Worm (Caenorhabditis elegans) whole organism, L3 larva: Measurements from ENCODE around the gene snrp-200.
A peak's percentile ranks its signal among the peaks of the same experiment; 100 is the strongest.

ENCODE experiments used
- R02D3.7 ChIP-seq: fragments of 150-350 bp; optimal IDR thresholded peaks from 2 replicates; lab custom pipeline; 2014; ENCODE audit warnings: missing biosample characterization, missing genetic modification characterization
- ZK546.5 ChIP-seq: sonication (generic microtip); optimal IDR thresholded peaks from 2 replicates; lab custom pipeline; 2017; ENCODE audit warnings: missing biosample characterization, missing genetic modification characterization
- ama-1 ChIP-seq: fragments of 150-350 bp; optimal IDR thresholded peaks from 2 replicates; lab custom pipeline; 2018
- ceh-82 ChIP-seq: fragments of 150-350 bp; optimal IDR thresholded peaks from 2 replicates; lab custom pipeline; 2014; ENCODE audit warnings: missing biosample characterization, missing genetic modification characterization
- ceh-9 ChIP-seq: sonication (generic microtip); optimal IDR thresholded peaks from 2 replicates; lab custom pipeline; 2018; ENCODE audit warnings: missing biosample characterization, missing genetic modification characterization
- daf-12 ChIP-seq: fragments of 150-350 bp; optimal IDR thresholded peaks from 2 replicates; lab custom pipeline; 2014; ENCODE audit warnings: missing biosample characterization, missing genetic modification reagents, missing genetic modification characterization
- egl-27 ChIP-seq: sonication (generic microtip); optimal IDR thresholded peaks from 4 replicates; lab custom pipeline; 2017; ENCODE audit warnings: missing biosample characterization, missing genetic modification reagents, missing genetic modification characterization
- egl-5 ChIP-seq: fragments of 150-350 bp; optimal IDR thresholded peaks from 2 replicates; lab custom pipeline; 2017; ENCODE audit warnings: missing biosample characterization, missing genetic modification reagents, missing genetic modification characterization, inconsistent platforms
- elt-1 ChIP-seq: fragments of 150-350 bp; optimal IDR thresholded peaks from 2 replicates; lab custom pipeline; 2014; ENCODE audit warnings: missing biosample characterization, missing genetic modification characterization
- elt-2 ChIP-seq: sonication (generic microtip); optimal IDR thresholded peaks from 2 replicates; lab custom pipeline; 2016; ENCODE audit warnings: missing genetic modification reagents, mild to moderate bottlenecking, missing genetic modification characterization, missing compliant biosample characterization
- fkh-2 ChIP-seq: fragments of 150-350 bp; optimal IDR thresholded peaks from 2 replicates; lab custom pipeline; 2014; ENCODE audit warnings: missing biosample characterization, missing genetic modification reagents, missing genetic modification characterization
- fos-1 ChIP-seq: fragments of 150-350 bp; optimal IDR thresholded peaks from 2 replicates; lab custom pipeline; 2014; ENCODE audit warnings: missing biosample characterization, missing genetic modification characterization
- jun-1 ChIP-seq: fragments of 150-350 bp; optimal IDR thresholded peaks from 2 replicates; lab custom pipeline; 2014; ENCODE audit warnings: missing biosample characterization, missing genetic modification reagents, missing genetic modification characterization
- lin-39 ChIP-seq: fragments of 150-350 bp; optimal IDR thresholded peaks from 2 replicates; lab custom pipeline; 2018; ENCODE audit warnings: missing biosample characterization, missing genetic modification reagents, missing genetic modification characterization
- mdl-1 ChIP-seq: fragments of 150-350 bp; optimal IDR thresholded peaks from 2 replicates; lab custom pipeline; 2014; ENCODE audit warnings: missing biosample characterization, missing genetic modification characterization
- nfya-1 ChIP-seq: sonication (generic microtip); optimal IDR thresholded peaks from 2 replicates; lab custom pipeline; 2017; ENCODE audit warnings: missing genetic modification characterization, mild to moderate bottlenecking, missing compliant biosample characterization, antibody characterized with exemption, moderate library complexity; ENCODE audit not compliant: insufficient read depth
- nhr-11 ChIP-seq: fragments of 150-350 bp; optimal IDR thresholded peaks from 2 replicates; lab custom pipeline; 2014; ENCODE audit warnings: missing biosample characterization, missing genetic modification characterization
- nhr-12 ChIP-seq: fragments of 150-350 bp; optimal IDR thresholded peaks from 2 replicates; lab custom pipeline; 2014; ENCODE audit warnings: missing biosample characterization, missing genetic modification characterization
- nhr-23 ChIP-seq: fragments of 150-350 bp; optimal IDR thresholded peaks from 2 replicates; lab custom pipeline; 2014; ENCODE audit warnings: missing biosample characterization, missing genetic modification reagents, missing genetic modification characterization
- nhr-237 ChIP-seq: fragments of 150-350 bp; optimal IDR thresholded peaks from 2 replicates; lab custom pipeline; 2014; ENCODE audit warnings: missing biosample characterization, missing genetic modification characterization
- nhr-25 ChIP-seq: sonication (generic microtip); optimal IDR thresholded peaks from 2 replicates; lab custom pipeline; 2017; ENCODE audit warnings: missing biosample characterization, missing genetic modification characterization
- nhr-28 ChIP-seq: fragments of 150-350 bp; optimal IDR thresholded peaks from 2 replicates; lab custom pipeline; 2014; ENCODE audit warnings: missing biosample characterization, missing genetic modification characterization
- nhr-43 ChIP-seq: sonication (generic microtip); optimal IDR thresholded peaks from 2 replicates; lab custom pipeline; 2016; ENCODE audit warnings: mild to moderate bottlenecking, missing genetic modification characterization, missing compliant biosample characterization; ENCODE audit not compliant: poor library complexity, severe bottlenecking
- nhr-76 ChIP-seq: fragments of 150-350 bp; sonication (generic microtip); optimal IDR thresholded peaks from 5 replicates; lab custom pipeline; 2014; ENCODE audit warnings: missing biosample characterization, missing genetic modification characterization
- nhr-77 ChIP-seq: fragments of 150-350 bp; optimal IDR thresholded peaks from 2 replicates; lab custom pipeline; 2014; ENCODE audit warnings: missing biosample characterization, missing genetic modification characterization
- pha-4 ChIP-seq: fragments of 150-350 bp; optimal IDR thresholded peaks from 2 replicates; lab custom pipeline; 2014; ENCODE audit warnings: missing biosample characterization, missing genetic modification reagents, missing genetic modification characterization
- sea-2 ChIP-seq: fragments of 150-350 bp; sonication (generic microtip); optimal IDR thresholded peaks from 4 replicates; lab custom pipeline; 2014; ENCODE audit warnings: missing biosample characterization, missing genetic modification reagents, missing genetic modification characterization
- skn-1 ChIP-seq: fragments of 150-350 bp; optimal IDR thresholded peaks from 2 replicates; lab custom pipeline; 2014; ENCODE audit warnings: missing biosample characterization, missing genetic modification characterization
- snpc-4 ChIP-seq: fragments of 150-350 bp; optimal IDR thresholded peaks from 2 replicates; lab custom pipeline; 2014; ENCODE audit warnings: missing biosample characterization, missing genetic modification characterization
- tbx-2 ChIP-seq: sonication (generic microtip); optimal IDR thresholded peaks from 2 replicates; lab custom pipeline; 2016; ENCODE audit warnings: mild to moderate bottlenecking, missing genetic modification characterization, missing compliant biosample characterization
- unc-62 ChIP-seq: fragments of 150-350 bp; sonication (generic microtip); optimal IDR thresholded peaks from 4 replicates; lab custom pipeline; 2014; ENCODE audit warnings: missing biosample characterization, missing genetic modification reagents, missing genetic modification characterization
- zag-1 ChIP-seq: fragments of 150-350 bp; optimal IDR thresholded peaks from 2 replicates; lab custom pipeline; 2014; ENCODE audit warnings: missing biosample characterization, missing genetic modification characterization
- ztf-11 ChIP-seq: fragments of 150-350 bp; optimal IDR thresholded peaks from 2 replicates; lab custom pipeline; 2014; ENCODE audit warnings: missing biosample characterization, missing genetic modification characterization

The snrp-200 gene

DNA sequence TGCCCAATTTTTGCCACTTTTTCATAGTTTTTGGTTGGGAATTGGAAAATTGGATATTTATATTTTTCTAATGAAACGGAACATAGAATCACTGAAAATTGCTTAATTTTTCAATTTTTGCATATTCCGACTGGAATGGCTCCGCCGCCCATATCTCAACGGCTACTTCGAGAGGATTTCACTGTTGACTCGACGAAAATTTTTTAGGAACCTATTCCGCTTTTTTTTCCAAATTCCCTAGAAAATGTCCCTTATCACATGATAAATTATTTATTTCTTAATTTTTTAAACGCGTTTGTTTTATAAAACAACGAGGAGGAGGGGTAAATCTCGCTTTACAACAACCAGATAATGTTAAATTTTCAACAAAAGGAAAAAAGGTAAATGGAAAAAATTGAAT, 10.0 kb downstream of the snrp-200 start:
- TF ChIP-seq jun-1 (tag; lab: Kevin White, UChicago) (no peak), nhr-76 (tag; lab: Kevin White, UChicago) (no peak), skn-1 (tag; lab: Kevin White, UChicago) (no peak), pha-4 (tag; lab: Kevin White, UChicago) (no peak), sea-2 (GFP tag; lab: Kevin White, UChicago) (no peak), nhr-43 (tag; lab: Kevin White, UChicago) (no peak)

DNA sequence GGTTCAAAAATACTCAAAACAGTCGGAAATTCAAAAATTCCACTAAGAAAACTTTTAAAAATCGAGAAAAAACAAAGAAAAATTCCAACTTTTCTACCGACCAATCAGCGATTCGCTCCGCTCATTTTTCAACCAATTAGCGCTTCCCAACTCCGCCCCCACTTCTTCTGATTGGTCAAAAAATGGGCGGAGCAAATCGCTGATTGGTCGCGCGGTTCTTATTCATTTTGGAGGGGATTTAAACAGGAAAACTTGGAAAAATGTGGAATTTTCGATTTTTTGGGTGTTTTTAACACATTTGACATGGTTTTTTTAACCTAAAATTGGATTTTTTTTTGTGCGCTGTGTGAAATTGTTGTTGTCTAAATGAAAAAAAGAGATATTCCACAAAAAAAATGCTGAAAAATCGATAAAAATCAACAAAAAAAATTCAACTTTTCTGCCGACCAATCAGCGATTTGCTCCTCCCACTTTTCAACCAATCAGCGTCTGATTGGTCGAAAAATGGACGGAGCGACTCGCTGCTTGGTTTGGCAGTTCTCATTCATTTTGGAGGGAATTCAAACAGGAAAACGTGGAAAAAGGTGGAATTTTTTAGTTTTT, 13.9 kb downstream of the snrp-200 start:
- TF ChIP-seq elt-1 (tag; lab: Kevin White, UChicago) (no peak), nfya-1 (tag; lab: Kevin White, UChicago) (peak; percentile 92)

DNA sequence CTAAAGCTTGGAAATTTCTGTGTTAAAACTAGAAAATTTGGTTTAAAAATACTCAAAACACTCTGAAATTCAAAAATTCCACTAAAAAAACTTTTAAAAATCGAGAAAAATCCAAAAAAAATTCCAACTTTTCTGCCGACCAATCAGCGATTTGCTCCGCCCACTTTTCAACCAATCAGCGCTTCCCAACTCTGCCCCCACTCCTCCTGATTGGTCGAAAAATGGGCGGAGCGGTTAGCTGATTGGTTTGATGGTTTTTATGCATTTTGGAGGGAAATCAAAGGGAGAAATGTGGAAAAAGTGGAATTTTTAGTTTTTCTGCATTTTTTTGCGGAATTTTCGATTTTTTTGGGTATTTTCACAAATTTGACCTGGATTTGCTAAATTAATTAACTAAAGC, 14.7 kb downstream of the snrp-200 start:
- TF ChIP-seq ZK546.5 (tag; lab: Kevin White, UChicago) (no peak), nfya-1 (tag; lab: Kevin White, UChicago) (peak; percentile 92), nhr-23 (tag; lab: Kevin White, UChicago) (no peak), elt-1 (tag; lab: Kevin White, UChicago) (no peak), lin-39 (tag; lab: Kevin White, UChicago) (no peak), mdl-1 (tag; lab: Kevin White, UChicago) (no peak), tbx-2 (tag; lab: Kevin White, UChicago) (no peak), R02D3.7 (tag; lab: Kevin White, UChicago) (no peak)

DNA sequence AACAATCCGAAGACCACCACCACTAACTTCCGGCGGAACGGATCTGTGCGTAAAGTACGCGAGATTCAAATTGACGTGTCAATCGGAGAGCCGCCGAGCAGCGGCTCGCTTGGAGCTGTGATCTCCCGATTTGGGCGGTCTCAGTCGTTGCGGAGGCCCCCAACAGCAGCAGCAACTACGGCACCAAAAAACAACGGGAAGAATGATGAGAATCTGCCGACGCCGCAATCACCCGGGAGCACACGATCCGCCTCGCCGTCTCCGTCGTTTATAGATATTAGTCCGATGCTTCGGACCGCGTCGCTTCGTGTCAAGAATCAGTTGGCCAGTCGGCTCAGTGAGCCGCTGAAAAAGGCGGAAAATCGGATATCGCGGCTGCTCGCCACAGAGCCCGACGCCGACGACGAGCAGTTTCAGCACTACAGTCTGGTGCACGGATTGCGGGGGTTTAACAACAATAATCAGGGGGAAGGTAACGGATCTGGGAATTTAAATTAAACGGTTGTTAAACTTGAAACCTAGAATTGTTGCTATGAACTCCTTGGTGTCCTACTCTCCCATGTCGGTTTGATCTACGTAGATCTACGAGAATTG, 20.9 kb downstream of the snrp-200 start:
- TF ChIP-seq nhr-77 (tag; lab: Kevin White, UChicago), result no peak
- no peak for TF ChIP-seq skn-1 (tag; lab: Kevin White, UChicago)
- no peak for TF ChIP-seq nhr-76 (tag; lab: Kevin White, UChicago)
- TF ChIP-seq daf-12 (tag; lab: Kevin White, UChicago), result no peak
- no peak for TF ChIP-seq nfya-1 (tag; lab: Kevin White, UChicago)
- TF ChIP-seq snpc-4 (tag; lab: Kevin White, UChicago), result no peak
- TF ChIP-seq pha-4 (tag; lab: Kevin White, UChicago), result no peak
- no peak for TF ChIP-seq mdl-1 (tag; lab: Kevin White, UChicago)
- no peak for TF ChIP-seq fos-1
- TF ChIP-seq nhr-11 (tag; lab: Kevin White, UChicago), result no peak
- no peak for TF ChIP-seq tbx-2 (tag; lab: Kevin White, UChicago)
- no peak for TF ChIP-seq egl-5 (tag; lab: Kevin White, UChicago)
- TF ChIP-seq nhr-25 (tag; lab: Kevin White, UChicago), result no peak
- no peak for TF ChIP-seq ceh-82 (tag; lab: Kevin White, UChicago)
- no peak for TF ChIP-seq unc-62 (GFP tag; lab: Kevin White, UChicago)

DNA sequence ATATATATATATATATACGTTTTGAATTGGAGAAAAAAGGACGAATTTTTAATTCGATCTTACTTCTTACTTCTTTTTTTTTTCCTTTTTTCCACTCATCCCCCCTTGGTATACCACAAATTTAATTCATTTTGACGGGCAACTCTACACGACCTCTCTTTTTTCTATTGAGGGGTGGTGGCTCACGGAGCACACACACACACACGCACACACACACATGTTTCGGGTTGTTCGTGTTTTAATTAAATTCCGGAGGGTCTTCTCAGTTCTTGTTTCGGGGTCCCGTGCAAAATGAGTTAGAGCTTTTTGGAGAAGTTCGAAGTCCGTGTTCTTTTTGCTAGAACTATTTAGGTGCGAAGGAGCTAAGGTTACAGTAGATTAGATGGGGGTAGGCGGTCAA, 25.2 kb downstream of the snrp-200 start:
- TF ChIP-seq fkh-2 (tag; lab: Kevin White, UChicago) (no peak), nhr-23 (tag; lab: Kevin White, UChicago) (no peak), zag-1 (tag; lab: Kevin White, UChicago) (no peak), daf-12 (tag; lab: Kevin White, UChicago) (no peak), nhr-28 (tag; lab: Kevin White, UChicago) (no peak), nhr-237 (tag; lab: Kevin White, UChicago) (no peak), nhr-43 (tag; lab: Kevin White, UChicago) (no peak), elt-2 (no peak), ceh-9 (no peak), nhr-12 (tag; lab: Kevin White, UChicago) (no peak), ztf-11 (tag; lab: Kevin White, UChicago) (no peak), egl-27 (tag; lab: Kevin White, UChicago) (no peak), jun-1 (tag; lab: Kevin White, UChicago) (no peak), ama-1 (lab: Kevin White, UChicago) (no peak), R02D3.7 (tag; lab: Kevin White, UChicago) (no peak)
